Fruit fly (Drosophila melanogaster): ENCODE data around the gene CG18823.

The CG18823 gene

DNA sequence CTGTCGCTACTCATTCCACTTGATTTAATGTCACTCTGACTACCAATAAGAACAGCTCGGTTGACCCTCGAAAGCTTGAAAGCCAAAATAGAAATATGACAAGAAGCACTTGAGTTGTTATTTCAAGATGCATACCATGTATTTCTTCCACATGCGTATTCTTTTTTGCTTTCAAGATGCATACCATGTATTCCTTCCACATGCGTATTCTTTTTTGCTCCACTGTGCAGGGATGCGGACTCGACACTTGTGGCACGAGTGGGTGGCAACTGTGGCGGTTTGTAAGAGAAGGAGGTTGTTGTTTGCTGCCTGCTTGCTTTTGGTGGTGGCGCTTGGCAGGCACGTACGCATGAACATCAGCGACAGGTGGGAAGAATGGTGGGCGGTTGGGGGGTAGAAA lies 15.9 kb downstream of the CG18823 start:
- TF ChIP-seq fd96Ca (GFP tag; IDR thresholded peaks at IDR 0.05), result no peak
- TF ChIP-seq Pif1B (GFP tag; optimal IDR thresholded peaks at IDR 0.05), result no peak
- TF ChIP-seq CG17806 (tag; optimal IDR thresholded peaks at IDR 0.05), result no peak
- no peak for TF ChIP-seq CG10348 (GFP tag; IDR thresholded peaks at IDR 0.05)
- TF ChIP-seq CG8159 (tag; optimal IDR thresholded peaks at IDR 0.05), result no peak
- TF ChIP-seq D1 (tag; optimal IDR thresholded peaks at IDR 0.05), result no peak
- TF ChIP-seq gl (tag; optimal IDR thresholded peaks at IDR 0.05), result no peak
- no peak for TF ChIP-seq CG34367 (tag; optimal IDR thresholded peaks at IDR 0.05)
- no peak for TF ChIP-seq Ets98B (GFP tag; IDR thresholded peaks at IDR 0.05)
- no peak for TF ChIP-seq CG4496 (GFP tag; IDR thresholded peaks at IDR 0.05)

- TF ChIP-seq CG34367 (tag; optimal IDR thresholded peaks at IDR 0.05) (no peak), CG15710 (tag; optimal IDR thresholded peaks at IDR 0.05) (no peak), CG17806 (tag; optimal IDR thresholded peaks at IDR 0.05) (no peak), rn (GFP tag; IDR thresholded peaks at IDR 0.05) (no peak), EcR (GFP tag; optimal IDR thresholded peaks at IDR 0.05) (no peak), CG9948 (tag; optimal IDR thresholded peaks at IDR 0.05) (no peak), D1 (tag; optimal IDR thresholded peaks at IDR 0.05) (no peak), CG14655 (GFP tag; optimal IDR thresholded peaks at IDR 0.05) (no peak), CG10348 (GFP tag; IDR thresholded peaks at IDR 0.05) (no peak), Ets98B (GFP tag; IDR thresholded peaks at IDR 0.05) (no peak), CG4496 (GFP tag; IDR thresholded peaks at IDR 0.05) (no peak), CG32121 (GFP tag; IDR thresholded peaks at IDR 0.05) (no peak), CG8301 (tag; optimal IDR thresholded peaks at IDR 0.05) (no peak), CG12605 (GFP tag; IDR thresholded peaks at IDR 0.05) (no peak), gl (tag; optimal IDR thresholded peaks at IDR 0.05) (no peak), CG13204 (GFP tag; optimal IDR thresholded peaks at IDR 0.05) (no peak), Snoo (tag; optimal IDR thresholded peaks at IDR 0.05) (no peak), Pif1B (GFP tag; optimal IDR thresholded peaks at IDR 0.05) (no peak), CG8159 (tag; optimal IDR thresholded peaks at IDR 0.05) (no peak), Pif1A (GFP tag; optimal IDR thresholded peaks at IDR 0.05) (no peak)
Observed at dm6 chrX:1009468-1010259, 19.3 kb downstream of the CG18823 start.

dm6 chrX:1011543-1012085 lies 21.3 kb downstream of the CG18823 start, which contains the start of the genes TfIIA-S-2 and CG14631:
Gene TfIIA-S-2 (minus strand): TSS chrX:1011643.
Gene CG14631 (plus strand): TSS chrX:1012035.
- no peak for TF ChIP-seq CG15710 (tag; optimal IDR thresholded peaks at IDR 0.05)
- no peak for TF ChIP-seq CG12605 (GFP tag; IDR thresholded peaks at IDR 0.05)
- TF ChIP-seq Pif1B (GFP tag; optimal IDR thresholded peaks at IDR 0.05), result no peak
- TF ChIP-seq CG32121 (GFP tag; IDR thresholded peaks at IDR 0.05), result no peak
- TF ChIP-seq CG13204 (GFP tag; optimal IDR thresholded peaks at IDR 0.05), result no peak
- no peak for TF ChIP-seq CG8301 (tag; optimal IDR thresholded peaks at IDR 0.05)
- TF ChIP-seq gl (tag; optimal IDR thresholded peaks at IDR 0.05), result no peak
- no peak for TF ChIP-seq CG10348 (GFP tag; IDR thresholded peaks at IDR 0.05)
- TF ChIP-seq fd96Ca (GFP tag; IDR thresholded peaks at IDR 0.05), result no peak
- no peak for TF ChIP-seq CG17806 (tag; optimal IDR thresholded peaks at IDR 0.05)
- TF ChIP-seq Pif1A (GFP tag; optimal IDR thresholded peaks at IDR 0.05), result no peak
- no peak for TF ChIP-seq CG4496 (GFP tag; IDR thresholded peaks at IDR 0.05)
- no peak for TF ChIP-seq CG8159 (tag; optimal IDR thresholded peaks at IDR 0.05)
- no peak for TF ChIP-seq EcR (GFP tag; optimal IDR thresholded peaks at IDR 0.05)
- TF ChIP-seq CG14655 (GFP tag; optimal IDR thresholded peaks at IDR 0.05), result no peak
- TF ChIP-seq D1 (tag; optimal IDR thresholded peaks at IDR 0.05), result no peak
- no peak for TF ChIP-seq Ets98B (GFP tag; IDR thresholded peaks at IDR 0.05)
- TF ChIP-seq CG9948 (tag; optimal IDR thresholded peaks at IDR 0.05), result no peak

dm6 chrX:1026511-1026910 lies 36.2 kb downstream of the CG18823 start, which contains the start of the genes CG32814, CG11638 and CG3021:
Gene CG32814 (minus strand): TSS chrX:1026700.
Gene CG11638 (minus strand): TSS chrX:1026703.
Gene CG3021 (plus strand): TSS chrX:1026791.
- TF ChIP-seq fd96Ca (GFP tag; IDR thresholded peaks at IDR 0.05), result no peak
- no peak for TF ChIP-seq CG17806 (tag; optimal IDR thresholded peaks at IDR 0.05)
- TF ChIP-seq CG4496 (GFP tag; IDR thresholded peaks at IDR 0.05), result peak; percentile 43; the same call in 1 of the 3 replicates
- 0 out of 2 replicates have a peak, but pooled peaks have one; percentile 16 for TF ChIP-seq Ets98B (GFP tag; IDR thresholded peaks at IDR 0.05)

- TF ChIP-seq CG8159 (tag; optimal IDR thresholded peaks at IDR 0.05), result peak; percentile 6
- no peak for TF ChIP-seq CG17806 (tag; optimal IDR thresholded peaks at IDR 0.05)
Observed at dm6 chrX:1030478-1030877, 40.2 kb downstream of the CG18823 start, which contains the start of the genes Cdc45 and Rpp21. Gene Cdc45 (minus strand): TSS chrX:1030556. Gene Rpp21 (plus strand): TSS chrX:1030758.

dm6 chrX:1031196-1031595 lies 40.9 kb downstream of the CG18823 start, which contains the start of gene CG14630:
Gene CG14630 (plus strand): TSS chrX:1031496.
- TF ChIP-seq Pif1A (GFP tag; optimal IDR thresholded peaks at IDR 0.05) (no peak), CG14655 (GFP tag; optimal IDR thresholded peaks at IDR 0.05) (no peak), CG10348 (GFP tag; IDR thresholded peaks at IDR 0.05) (no peak), D1 (tag; optimal IDR thresholded peaks at IDR 0.05) (no peak), CG8301 (tag; optimal IDR thresholded peaks at IDR 0.05) (no peak), CG8159 (tag; optimal IDR thresholded peaks at IDR 0.05) (no peak)
